Fruit fly (Drosophila melanogaster) whole organism: ENCODE results near the gene CG1463.

Experiments
- CG8478 ChIP-seq: fragments of >200 bp; optimal IDR thresholded peaks from 2 replicates; lab custom pipeline; 2018; ENCODE audit warnings: inconsistent platforms
- EcR ChIP-seq, 2 experiments: fragments of >200 bp; optimal IDR thresholded peaks; 2 replicates each; lab custom pipeline; 2017; ENCODE audit warnings: missing biosample characterization in 2 of 2, missing genetic modification characterization in 2 of 2, missing genetic modification reagents in 2 of 2
- pan ChIP-seq: fragments of >200 bp; optimal IDR thresholded peaks from 2 replicates; lab custom pipeline; 2017
- psq ChIP-seq: fragments of >200 bp; optimal IDR thresholded peaks from 2 replicates; lab custom pipeline; 2017
- usp ChIP-seq: fragments of >200 bp; optimal IDR thresholded peaks from 2 replicates; lab custom pipeline; 2017; ENCODE audit warnings: missing biosample characterization, missing genetic modification characterization, mixed read lengths

DNA sequence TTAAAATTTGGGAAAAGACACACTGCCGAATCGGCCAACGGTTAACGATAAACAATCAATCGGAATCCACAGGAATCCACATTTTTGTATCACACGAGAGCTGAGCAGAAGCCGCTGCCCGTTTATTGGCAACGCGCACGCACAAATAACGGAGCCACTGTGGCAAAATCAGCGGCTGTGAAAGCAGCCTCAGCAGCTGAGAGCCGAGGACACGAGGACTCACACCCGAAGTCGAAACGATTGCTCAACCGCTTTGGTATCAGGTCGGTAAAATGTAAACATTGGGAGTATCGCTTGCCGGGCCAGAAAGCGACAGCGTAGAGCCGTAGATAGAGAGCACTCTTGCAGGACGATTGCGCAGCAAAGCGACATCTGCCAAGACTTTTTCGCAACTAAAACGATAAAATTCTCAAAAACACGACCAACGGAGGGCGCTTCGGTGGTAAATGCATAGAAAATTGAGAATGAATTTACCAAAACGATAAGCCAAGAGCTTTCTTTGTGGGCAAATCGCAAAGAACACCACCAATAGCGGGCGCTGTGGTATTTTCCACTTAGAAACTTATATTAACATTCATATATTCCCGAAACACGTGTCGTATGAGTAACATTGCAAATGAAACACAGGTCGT lies 43.1 kb downstream of the CG1463 start, which contains the start of gene hwt:
- TF ChIP-seq psq (no peak), usp (GFP tag; lab: Kevin White, UChicago) (no peak), CG8478 (lab: Kevin White, UChicago) (no peak), pan (no peak), EcR (GFP tag; optimal IDR thresholded peaks at IDR 0.05; lab: Kevin White, UChicago) (no peak)
